Worm (Caenorhabditis elegans): ENCODE measurements around the gene ZC21.8.

- TF ChIP-seq aly-2 (tag; optimal IDR thresholded peaks at IDR 0.05) (no peak), pqm-1 (tag; optimal IDR thresholded peaks at IDR 0.05) (no peak)
These were observed 44.6 kb upstream of the ZC21.8 start for ce11 chrIII:8564372-8564771.
